Worm (Caenorhabditis elegans) whole organism, young adult: ENCODE results near the gene abcf-3.

Experiments used
- F22D6.2 ChIP-seq: sonication (generic microtip); optimal IDR thresholded peaks from 2 replicates; lab custom pipeline; 2016; ENCODE audit warnings: mild to moderate bottlenecking, missing genetic modification characterization, missing compliant biosample characterization
- F39B2.1 ChIP-seq: fragments of 200-800 bp; sonication (Bioruptor generic); IDR thresholded peaks from 2 replicates; pipeline ENCODE4 v1.3.6; 2022; ENCODE audit warnings: missing genetic modification reagents, missing genetic modification characterization, missing compliant biosample characterization
- K11D2.4 ChIP-seq: fragments of 200-800 bp; sonication (Bioruptor generic); IDR thresholded peaks from 2 replicates; pipeline ENCODE4 v1.3.6; 2022; ENCODE audit warnings: missing genetic modification reagents, missing genetic modification characterization, missing compliant biosample characterization
- K12H6.12 ChIP-seq: fragments of 200-800 bp; sonication (Bioruptor generic); optimal IDR thresholded peaks from 2 replicates; lab custom pipeline; 2018; ENCODE audit warnings: mild to moderate bottlenecking, missing genetic modification characterization, missing compliant biosample characterization
- Y53G8AR.9 ChIP-seq: fragments of 200-800 bp; sonication (Bioruptor generic); conservative IDR thresholded peaks from 2 replicates; pipeline ENCODE4 v1.3.6; 2022; ENCODE audit warnings: missing genetic modification reagents, missing genetic modification characterization, missing compliant biosample characterization
- Y67H2A.10 ChIP-seq: fragments of 200-800 bp; sonication (Bioruptor generic); conservative IDR thresholded peaks from 2 replicates; pipeline ENCODE4 v1.3.6; 2022; ENCODE audit warnings: missing genetic modification reagents, missing genetic modification characterization, missing compliant biosample characterization
- Y95B8A.8 ChIP-seq: fragments of 200-800 bp; sonication (Bioruptor generic); IDR thresholded peaks from 2 replicates; pipeline ENCODE4 v1.3.6; 2022; ENCODE audit warnings: missing genetic modification reagents, missing genetic modification characterization, missing compliant biosample characterization
- ama-1 ChIP-seq, 3 experiments: fragments of 150-350 bp in 1 of 3; sonication (generic microtip) in 2 of 3; optimal IDR thresholded peaks; 2 replicates each; lab custom pipeline; 2014 to 2018; ENCODE audit warnings: missing biosample characterization in 2 of 3, missing genetic modification characterization in 2 of 3, missing genetic modification reagents in 2 of 3
- athp-1 ChIP-seq: sonication (generic microtip); optimal IDR thresholded peaks from 2 replicates; lab custom pipeline; 2017; ENCODE audit warnings: mild to moderate bottlenecking, missing genetic modification characterization, missing compliant biosample characterization
- attf-5 ChIP-seq: fragments of 200-800 bp; sonication (Bioruptor generic); optimal IDR thresholded peaks from 2 replicates; lab custom pipeline; 2018; ENCODE audit warnings: mild to moderate bottlenecking, missing genetic modification characterization, missing compliant biosample characterization
- cebp-1 ChIP-seq, 2 experiments: fragments of 200-800 bp in 1 of 2; sonication (Bioruptor generic) in 1 of 2; sonication (generic microtip) in 1 of 2; IDR thresholded peaks in 1 of 2; optimal IDR thresholded peaks in 1 of 2; 2 replicates each; pipeline versions ENCODE4 v1.3.6 to Lab custom; 2017 to 2022; ENCODE audit warnings: missing compliant biosample characterization in 2 of 2, missing genetic modification characterization in 2 of 2, mild to moderate bottlenecking in 1 of 2, missing genetic modification reagents in 1 of 2, moderate library complexity in 1 of 2
- ceh-79 ChIP-seq: sonication (generic microtip); optimal IDR thresholded peaks from 2 replicates; lab custom pipeline; 2017; ENCODE audit warnings: mild to moderate bottlenecking, missing genetic modification characterization, missing compliant biosample characterization
- chd-7 ChIP-seq: sonication (generic microtip); optimal IDR thresholded peaks from 2 replicates; lab custom pipeline; 2016; ENCODE audit warnings: mild to moderate bottlenecking, missing genetic modification characterization, moderate library complexity, missing compliant biosample characterization
- dox-1 ChIP-seq: fragments of 200-800 bp; sonication (Bioruptor generic); IDR thresholded peaks from 2 replicates; pipeline ENCODE4 v1.3.6; 2022; ENCODE audit warnings: missing genetic modification reagents, missing genetic modification characterization, missing compliant biosample characterization
- egrh-3 ChIP-seq: fragments of 200-800 bp; sonication (Bioruptor generic); IDR thresholded peaks from 2 replicates; pipeline ENCODE4 v1.3.6; 2022; ENCODE audit warnings: missing genetic modification reagents, missing genetic modification characterization, missing compliant biosample characterization
- ekl-4 ChIP-seq: fragments of 200-800 bp; sonication (Bioruptor generic); IDR thresholded peaks from 2 replicates; pipeline ENCODE4 v1.3.6; 2022; ENCODE audit warnings: missing genetic modification reagents, missing genetic modification characterization, missing compliant biosample characterization
- fkh-3 ChIP-seq: sonication (generic microtip); optimal IDR thresholded peaks from 2 replicates; lab custom pipeline; 2016; ENCODE audit warnings: mild to moderate bottlenecking, missing genetic modification characterization, missing compliant biosample characterization
- him-1 ChIP-seq: sonication (generic microtip); optimal IDR thresholded peaks from 2 replicates; lab custom pipeline; 2016; ENCODE audit warnings: missing genotype, missing genetic modification reagents, missing genetic modification characterization, missing compliant biosample characterization
- hlh-12 ChIP-seq: sonication (generic microtip); optimal IDR thresholded peaks from 2 replicates; lab custom pipeline; 2016; ENCODE audit warnings: missing genetic modification characterization, missing compliant biosample characterization
- hmg-1.2 ChIP-seq: fragments of 200-800 bp; sonication (Bioruptor generic); IDR thresholded peaks from 2 replicates; pipeline ENCODE4 v1.3.6; 2022; ENCODE audit warnings: missing genetic modification reagents, missing genetic modification characterization, missing compliant biosample characterization
- hsf-1 ChIP-seq: fragments of 200-800 bp; sonication (Bioruptor generic); IDR thresholded peaks from 2 replicates; pipeline ENCODE4 v1.3.6; 2022; ENCODE audit warnings: missing genetic modification reagents, missing genetic modification characterization, missing compliant biosample characterization
- let-526 ChIP-seq: fragments of 200-800 bp; sonication (Bioruptor generic); IDR thresholded peaks from 2 replicates; pipeline ENCODE4 v1.3.6; 2022; ENCODE audit warnings: missing genetic modification reagents, missing genetic modification characterization, missing compliant biosample characterization
- let-607 ChIP-seq, 2 experiments: fragments of 200-800 bp in 1 of 2; sonication (Bioruptor generic) in 1 of 2; sonication (generic microtip) in 1 of 2; optimal IDR thresholded peaks; 2 replicates each; lab custom pipeline; 2016 to 2018; ENCODE audit warnings: mild to moderate bottlenecking in 2 of 2, missing compliant biosample characterization in 2 of 2, missing genetic modification characterization in 2 of 2, moderate library complexity in 2 of 2, missing genotype in 1 of 2
- lin-26 ChIP-seq: fragments of 200-800 bp; sonication (Bioruptor generic); IDR thresholded peaks from 2 replicates; pipeline ENCODE4 v1.3.6; 2022; ENCODE audit warnings: missing genetic modification reagents, missing genetic modification characterization, missing compliant biosample characterization
- lin-35 ChIP-seq, 3 experiments: fragments of 150-350 bp in 2 of 3; sonication (generic microtip) in 1 of 3; optimal IDR thresholded peaks; 2 replicates each; lab custom pipeline; 2014 to 2018; ENCODE audit warnings: missing biosample characterization in 3 of 3, missing genetic modification characterization in 3 of 3, missing genetic modification reagents in 3 of 3
- nfyb-1 ChIP-seq: fragments of 200-800 bp; sonication (Bioruptor generic); IDR thresholded peaks from 2 replicates; pipeline ENCODE4 v1.3.6; 2022; ENCODE audit warnings: missing genetic modification reagents, missing genetic modification characterization, missing compliant biosample characterization
- nhr-80 ChIP-seq: sonication (generic microtip); optimal IDR thresholded peaks from 2 replicates; lab custom pipeline; 2016; ENCODE audit warnings: missing genetic modification characterization, missing compliant biosample characterization
- rpc-1 ChIP-seq, 2 experiments: fragments of 150-350 bp in 1 of 2; sonication (generic microtip) in 1 of 2; optimal IDR thresholded peaks; 2 replicates each; lab custom pipeline; 2014 to 2018; ENCODE audit warnings: missing biosample characterization in 1 of 2, missing genetic modification characterization in 1 of 2, missing genetic modification reagents in 1 of 2, missing genotype in 1 of 2
- sptf-2 ChIP-seq: fragments of 200-800 bp; sonication (Bioruptor generic); optimal IDR thresholded peaks from 2 replicates; lab custom pipeline; 2018; ENCODE audit warnings: mild to moderate bottlenecking, missing genetic modification characterization, missing compliant biosample characterization
- tbp1 ChIP-seq: fragments of 200-800 bp; sonication (Bioruptor generic); optimal IDR thresholded peaks from 2 replicates; lab custom pipeline; 2018; ENCODE audit warnings: mild to moderate bottlenecking, missing genetic modification characterization, missing compliant biosample characterization
- tlf-1 ChIP-seq: fragments of 200-800 bp; sonication (Bioruptor generic); optimal IDR thresholded peaks from 2 replicates; lab custom pipeline; 2018; ENCODE audit warnings: mild to moderate bottlenecking, missing genetic modification characterization, missing compliant biosample characterization
- unc-62 ChIP-seq: fragments of 150-350 bp; optimal IDR thresholded peaks from 2 replicates; lab custom pipeline; 2014; ENCODE audit warnings: missing biosample characterization, missing genetic modification reagents, missing genetic modification characterization
- xnd-1 ChIP-seq: sonication (generic microtip); optimal IDR thresholded peaks from 2 replicates; lab custom pipeline; 2016; ENCODE audit warnings: missing genotype, missing genetic modification reagents, missing genetic modification characterization, missing compliant biosample characterization
- zfh-2 ChIP-seq: fragments of 200-800 bp; sonication (Bioruptor generic); conservative IDR thresholded peaks from 2 replicates; pipeline ENCODE4 v1.3.6; 2022; ENCODE audit warnings: missing genetic modification reagents, missing genetic modification characterization, missing compliant biosample characterization
- zim-3 ChIP-seq: sonication (generic microtip); optimal IDR thresholded peaks from 2 replicates; lab custom pipeline; 2017; ENCODE audit warnings: mild to moderate bottlenecking, missing genetic modification characterization, moderate library complexity, missing compliant biosample characterization
- ztf-25 ChIP-seq: fragments of 200-800 bp; sonication (Bioruptor generic); IDR thresholded peaks from 2 replicates; pipeline ENCODE4 v1.3.6; 2022; ENCODE audit warnings: missing genetic modification reagents, missing genetic modification characterization, missing compliant biosample characterization
- ztf-26 ChIP-seq: sonication (generic microtip); optimal IDR thresholded peaks from 2 replicates; lab custom pipeline; 2017; ENCODE audit warnings: missing genetic modification characterization, missing compliant biosample characterization
- ztf-6 ChIP-seq: fragments of 200-800 bp; sonication (Bioruptor generic); IDR thresholded peaks from 2 replicates; pipeline ENCODE4 v1.3.6; 2022; ENCODE audit warnings: missing genetic modification reagents, missing genetic modification characterization, missing compliant biosample characterization

The abcf-3 gene

DNA sequence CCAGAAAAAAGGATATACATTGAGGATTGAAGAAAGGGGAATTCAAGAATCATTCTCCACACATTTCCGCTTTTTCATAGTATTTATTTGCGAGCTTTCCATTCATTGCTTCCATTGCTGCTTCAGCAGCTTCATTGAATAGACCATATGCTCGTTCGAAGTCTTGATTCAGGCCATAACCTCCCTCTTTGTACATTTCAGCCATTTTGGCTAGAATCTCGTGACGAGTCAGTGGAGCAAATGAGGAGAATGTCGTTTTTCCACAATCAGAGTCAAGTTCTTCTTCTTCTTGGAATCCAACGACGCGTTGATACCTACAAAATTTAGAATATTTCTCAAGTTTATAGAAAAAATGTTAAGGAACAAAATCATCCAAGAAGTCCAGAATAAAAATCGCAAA, 8.0 kb upstream of the abcf-3 start:
- TF ChIP-seq hlh-12 (tag; lab: Kevin White, UChicago) = no peak
- no peak for TF ChIP-seq ztf-25 (GFP tag; lab: Robert Waterston, UW)
- peak; percentile 3 for TF ChIP-seq ztf-26
- peak; percentile 7 for TF ChIP-seq chd-7 (tag; lab: Kevin White, UChicago)
- no peak for TF ChIP-seq nhr-80 (tag; lab: Kevin White, UChicago)
- peak; percentile 9; the same call in 1 of the 2 replicates for TF ChIP-seq ekl-4 (GFP tag; lab: Robert Waterston, UW)
- TF ChIP-seq athp-1 (tag; lab: Kevin White, UChicago) = no peak
- TF ChIP-seq, all 124 proteins: peak for 3

DNA sequence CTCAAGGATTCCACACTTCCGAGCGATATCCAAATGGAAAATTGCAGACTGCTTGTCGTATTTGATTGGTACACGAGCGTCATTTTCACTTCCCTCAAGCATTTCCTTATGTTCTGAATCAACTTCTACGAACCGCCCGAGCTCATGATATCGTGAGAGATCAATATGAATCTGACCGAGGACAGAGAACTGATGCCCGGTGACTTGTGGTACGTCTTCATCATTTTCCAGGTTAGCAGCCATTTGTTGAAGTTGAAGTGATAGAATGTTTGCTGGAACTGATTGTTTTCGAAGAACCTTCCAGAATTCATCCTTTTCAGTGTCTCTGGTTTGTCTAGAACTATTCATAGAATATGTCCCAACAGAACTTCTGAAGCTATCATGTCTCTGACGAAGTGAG, 6.6 kb upstream of the abcf-3 start:
- TF ChIP-seq hsf-1 (no peak), nfyb-1 (GFP tag; lab: Robert Waterston, UW) (peak; percentile 20; the same call in 1 of the 2 replicates), tlf-1 (GFP tag; lab: Kevin White, UChicago) (no peak), ceh-79 (tag; lab: Kevin White, UChicago) (no peak)

DNA sequence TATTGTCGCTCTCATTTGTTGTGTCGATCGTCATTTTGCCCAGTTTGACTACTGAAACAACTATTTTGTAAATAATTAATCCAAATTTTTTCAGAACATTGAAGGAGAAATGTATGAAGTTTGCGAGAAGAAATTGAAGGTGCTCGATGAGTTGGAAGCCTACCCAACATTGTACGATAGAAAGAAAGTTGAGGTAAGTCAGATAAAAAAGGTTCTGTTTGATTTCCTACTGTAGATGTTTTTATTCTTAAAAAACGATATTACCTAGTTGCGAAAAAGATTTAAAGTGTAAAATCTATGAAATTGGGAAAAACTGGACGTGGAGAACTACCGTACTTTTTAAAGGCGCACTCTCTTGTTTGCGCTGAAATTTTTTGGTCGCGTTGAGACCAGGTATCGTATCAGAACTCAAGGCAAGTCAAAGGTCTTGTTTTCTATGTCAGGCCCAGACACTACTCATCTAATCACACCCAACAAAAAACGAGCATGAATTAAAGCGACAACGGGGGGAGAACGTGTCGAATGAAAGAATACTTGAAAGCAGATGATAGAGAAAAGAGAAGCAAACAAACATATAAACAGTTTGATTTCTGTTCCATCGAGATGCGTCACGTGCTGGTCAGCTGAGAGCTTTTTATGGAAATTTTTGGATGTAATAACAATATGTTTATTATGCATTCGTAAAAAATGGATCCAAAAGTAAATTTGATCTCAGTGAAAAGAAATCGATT, 4.5 kb upstream of the abcf-3 start, which contains the start of gene efk-1:
efk-1 (minus strand) TSS at position 51 of the 731 bp plus-strand sequence.
- no peak for TF ChIP-seq let-526 (GFP tag; lab: Robert Waterston, UW)
- peak; percentile 14 for TF ChIP-seq zim-3 (tag; lab: Kevin White, UChicago)
- TF ChIP-seq cebp-1 (GFP tag; IDR thresholded peaks at IDR 0.05; lab: Robert Waterston, UW) = no peak
- peak; percentile 44 for TF ChIP-seq cebp-1 (tag; optimal IDR thresholded peaks at IDR 0.05; lab: Kevin White, UChicago)
- TF ChIP-seq attf-5 (GFP tag; lab: Kevin White, UChicago) = peak; percentile 61
- TF ChIP-seq lin-26 (GFP tag; lab: Robert Waterston, UW) = no peak
- TF ChIP-seq him-1 (tag; lab: Kevin White, UChicago) = no peak
- no peak for TF ChIP-seq K11D2.4 (GFP tag; lab: Robert Waterston, UW)
- TF ChIP-seq F39B2.1 = 0 out of 2 replicates have a peak, but pooled peaks have one; percentile 46
- no peak for TF ChIP-seq F22D6.2 (tag; lab: Kevin White, UChicago)
- TF ChIP-seq ama-1 (optimal IDR thresholded peaks at IDR 0.05; lab: Kevin White, UChicago) = peak; percentile 78
- TF ChIP-seq ama-1 (GFP tag; optimal IDR thresholded peaks at IDR 0.05; lab: Kevin White, UChicago) = no peak
- TF ChIP-seq Y95B8A.8 (GFP tag; lab: Robert Waterston, UW) = 0 out of 2 replicates have a peak, but pooled peaks have one; percentile 23
- no peak for TF ChIP-seq fkh-3 (tag; lab: Kevin White, UChicago)
- TF ChIP-seq dox-1 = peak; percentile 30; the same call in 1 of the 2 replicates
- TF ChIP-seq let-607 (tag; optimal IDR thresholded peaks at IDR 0.05; lab: Kevin White, UChicago) = no peak
- TF ChIP-seq, all 124 proteins: peak for 7

DNA sequence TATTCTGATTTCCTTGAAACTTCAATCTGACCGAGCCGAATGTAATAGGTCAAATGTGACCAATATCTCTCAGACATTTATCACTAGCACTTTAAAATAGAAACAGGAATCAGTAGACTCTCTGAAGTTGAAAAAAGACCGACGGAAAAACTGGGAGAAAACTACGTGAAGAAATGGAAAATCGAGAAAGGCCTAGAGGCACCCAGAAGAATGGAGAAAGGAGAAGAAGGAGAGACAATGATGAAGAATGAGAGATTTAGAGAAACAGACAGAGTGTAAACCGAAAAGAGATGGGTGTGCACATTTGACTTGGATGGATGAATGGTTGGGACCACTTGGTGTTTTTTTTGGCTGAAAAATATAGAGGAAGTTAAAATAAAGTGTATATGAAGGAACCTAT, 3.2 kb upstream of the abcf-3 start:
- TF ChIP-seq K12H6.12 (tag; lab: Kevin White, UChicago) (peak; percentile 12), xnd-1 (tag; lab: Kevin White, UChicago) (no peak), tbp1 (GFP tag; lab: Kevin White, UChicago) (peak; percentile 4), rpc-1 (optimal IDR thresholded peaks at IDR 0.05; lab: Kevin White, UChicago) (peak; percentile 51), rpc-1 (tag; optimal IDR thresholded peaks at IDR 0.05; lab: Kevin White, UChicago) (no peak), hsf-1 (peak; percentile 84), egrh-3 (0 out of 2 replicates have a peak, but pooled peaks have one; percentile 20), chd-7 (tag; lab: Kevin White, UChicago) (peak; percentile 14), zfh-2 (GFP tag; lab: Robert Waterston, UW) (no peak), hmg-1.2 (peak; percentile 95), cebp-1 (GFP tag; IDR thresholded peaks at IDR 0.05; lab: Robert Waterston, UW) (no peak), cebp-1 (tag; optimal IDR thresholded peaks at IDR 0.05; lab: Kevin White, UChicago) (peak; percentile 24), ekl-4 (GFP tag; lab: Robert Waterston, UW) (no peak), ceh-79 (tag; lab: Kevin White, UChicago) (no peak), ztf-6 (no peak), dox-1 (peak; percentile 7; the same call in 1 of the 2 replicates), unc-62 (GFP tag; lab: Kevin White, UChicago) (no peak), Y53G8AR.9 (GFP tag; lab: Robert Waterston, UW) (no peak), Y67H2A.10 (no peak), lin-35 (GFP tag; optimal IDR thresholded peaks at IDR 0.05; lab: Kevin White, UChicago) (peak in 1 of 3 experiments; percentile 30), let-607 (tag; optimal IDR thresholded peaks at IDR 0.05; lab: Kevin White, UChicago) (no peak), sptf-2 (no peak)
